Worm (Caenorhabditis elegans) whole organism, late embryonic: ENCODE measurements around the gene Y53G8B.1.

Experiments
- C08G9.2 ChIP-seq: sonication (generic microtip); optimal IDR thresholded peaks from 2 replicates; lab custom pipeline; 2016; ENCODE audit warnings: mild to moderate bottlenecking, missing genetic modification characterization, moderate library complexity, missing compliant biosample characterization
- C38D4.7 ChIP-seq: fragments of 200-800 bp; sonication (Bioruptor generic); optimal IDR thresholded peaks from 2 replicates; lab custom pipeline; 2018; ENCODE audit warnings: mild to moderate bottlenecking, missing genetic modification characterization, moderate library complexity, missing compliant biosample characterization
- F13H6.1 ChIP-seq: sonication (generic microtip); optimal IDR thresholded peaks from 2 replicates; lab custom pipeline; 2016; ENCODE audit warnings: missing genetic modification characterization, missing compliant biosample characterization
- K02D7.2 ChIP-seq: sonication (generic microtip); optimal IDR thresholded peaks from 2 replicates; lab custom pipeline; 2017; ENCODE audit warnings: mild to moderate bottlenecking, missing genetic modification characterization, missing compliant biosample characterization
- K09A11.1 ChIP-seq: sonication (generic microtip); optimal IDR thresholded peaks from 2 replicates; lab custom pipeline; 2017; ENCODE audit warnings: antibody characterized with exemption, mild to moderate bottlenecking, missing genetic modification characterization, missing compliant biosample characterization; ENCODE audit not compliant: insufficient read depth
- T23F11.4 ChIP-seq: fragments of 200-800 bp; sonication (Bioruptor generic); optimal IDR thresholded peaks from 2 replicates; lab custom pipeline; 2018; ENCODE audit warnings: mild to moderate bottlenecking, missing genetic modification characterization, missing compliant biosample characterization
- ahr-1 ChIP-seq: sonication (generic microtip); optimal IDR thresholded peaks from 2 replicates; lab custom pipeline; 2016; ENCODE audit warnings: missing genetic modification characterization, missing compliant biosample characterization
- ceh-14 ChIP-seq: sonication (generic microtip); optimal IDR thresholded peaks from 2 replicates; lab custom pipeline; 2016; ENCODE audit warnings: missing genotype, missing genetic modification characterization, missing compliant biosample characterization
- ceh-18 ChIP-seq: sonication (generic microtip); optimal IDR thresholded peaks from 2 replicates; lab custom pipeline; 2016; ENCODE audit warnings: missing genetic modification characterization, missing compliant biosample characterization
- ceh-19 ChIP-seq: fragments of 200-800 bp; sonication (Bioruptor generic); optimal IDR thresholded peaks from 2 replicates; lab custom pipeline; 2018; ENCODE audit warnings: mild to moderate bottlenecking, missing genetic modification characterization, missing compliant biosample characterization
- ceh-2 ChIP-seq: sonication (generic microtip); optimal IDR thresholded peaks from 2 replicates; lab custom pipeline; 2016; ENCODE audit warnings: missing genotype, missing genetic modification characterization, missing compliant biosample characterization
- ceh-24 ChIP-seq: sonication (generic microtip); optimal IDR thresholded peaks from 2 replicates; lab custom pipeline; 2016; ENCODE audit warnings: mild to moderate bottlenecking, missing genetic modification characterization, missing compliant biosample characterization
- ceh-31 ChIP-seq: sonication (generic microtip); optimal IDR thresholded peaks from 2 replicates; lab custom pipeline; 2016; ENCODE audit warnings: missing genetic modification characterization, missing compliant biosample characterization
- ceh-34 ChIP-seq: sonication (generic microtip); optimal IDR thresholded peaks from 2 replicates; lab custom pipeline; 2016; ENCODE audit warnings: mild to moderate bottlenecking, missing genetic modification characterization, missing compliant biosample characterization
- ceh-45 ChIP-seq: fragments of 200-800 bp; sonication (Bioruptor generic); IDR thresholded peaks from 2 replicates; pipeline ENCODE4 v1.3.6; 2022; ENCODE audit warnings: missing genetic modification reagents, missing genetic modification characterization, missing compliant biosample characterization
- ceh-48 ChIP-seq: sonication (generic microtip); optimal IDR thresholded peaks from 2 replicates; lab custom pipeline; 2016; ENCODE audit warnings: missing genetic modification characterization, inconsistent platforms, missing compliant biosample characterization
- ceh-6 ChIP-seq: fragments of 200-800 bp; sonication (Bioruptor generic); optimal IDR thresholded peaks from 2 replicates; lab custom pipeline; 2018; ENCODE audit warnings: mild to moderate bottlenecking, missing genetic modification characterization, missing compliant biosample characterization
- ceh-9 ChIP-seq: sonication (generic microtip); optimal IDR thresholded peaks from 2 replicates; lab custom pipeline; 2016; ENCODE audit warnings: mild to moderate bottlenecking, missing genetic modification characterization, inconsistent platforms, missing compliant biosample characterization
- che-1 ChIP-seq: sonication (generic microtip); optimal IDR thresholded peaks from 2 replicates; lab custom pipeline; 2016; ENCODE audit warnings: mild to moderate bottlenecking, missing genetic modification characterization, missing compliant biosample characterization
- dmd-4 ChIP-seq: sonication (generic microtip); optimal IDR thresholded peaks from 2 replicates; lab custom pipeline; 2016; ENCODE audit warnings: borderline replicate concordance, missing genetic modification characterization, missing compliant biosample characterization
- dve-1 ChIP-seq: sonication (generic microtip); optimal IDR thresholded peaks from 2 replicates; lab custom pipeline; 2017; ENCODE audit warnings: antibody characterized with exemption, mild to moderate bottlenecking, missing genetic modification characterization, missing compliant biosample characterization
- elt-2 ChIP-seq: sonication (generic microtip); optimal IDR thresholded peaks from 2 replicates; lab custom pipeline; 2016; ENCODE audit warnings: missing genetic modification reagents, missing genetic modification characterization, missing compliant biosample characterization
- elt-4 ChIP-seq: sonication (generic microtip); optimal IDR thresholded peaks from 2 replicates; lab custom pipeline; 2016; ENCODE audit warnings: missing genetic modification characterization, missing compliant biosample characterization
- ets-4 ChIP-seq: sonication (generic microtip); optimal IDR thresholded peaks from 2 replicates; lab custom pipeline; 2016; ENCODE audit warnings: missing genetic modification characterization, missing compliant biosample characterization
- fax-1 ChIP-seq: sonication (generic microtip); optimal IDR thresholded peaks from 2 replicates; lab custom pipeline; 2016; ENCODE audit warnings: missing genotype, missing genetic modification characterization, missing compliant biosample characterization
- fkh-10 ChIP-seq: fragments of 150-350 bp; optimal IDR thresholded peaks from 2 replicates; lab custom pipeline; 2014; ENCODE audit warnings: missing biosample characterization, missing genetic modification reagents, missing genetic modification characterization
- fkh-6 ChIP-seq: sonication (generic microtip); optimal IDR thresholded peaks from 2 replicates; lab custom pipeline; 2016; ENCODE audit warnings: missing genetic modification characterization, missing compliant biosample characterization
- gmeb-2 ChIP-seq: sonication (generic microtip); optimal IDR thresholded peaks from 2 replicates; lab custom pipeline; 2016; ENCODE audit warnings: missing genetic modification characterization, inconsistent platforms, missing compliant biosample characterization
- hlh-30 ChIP-seq: sonication (generic microtip); optimal IDR thresholded peaks from 2 replicates; lab custom pipeline; 2017; ENCODE audit warnings: antibody characterized with exemption, missing genetic modification characterization, missing compliant biosample characterization; ENCODE audit not compliant: insufficient read depth
- hlh-6 ChIP-seq: sonication (generic microtip); optimal IDR thresholded peaks from 2 replicates; lab custom pipeline; 2016; ENCODE audit warnings: missing genotype, missing genetic modification characterization, missing compliant biosample characterization
- hlh-8 ChIP-seq: sonication (generic microtip); optimal IDR thresholded peaks from 2 replicates; lab custom pipeline; 2016; ENCODE audit warnings: missing genotype, missing genetic modification characterization, missing compliant biosample characterization
- lim-6 ChIP-seq: sonication (generic microtip); optimal IDR thresholded peaks from 2 replicates; lab custom pipeline; 2016; ENCODE audit warnings: missing genetic modification characterization, missing compliant biosample characterization
- lin-11 ChIP-seq: fragments of 200-800 bp; sonication (Bioruptor generic); optimal IDR thresholded peaks from 2 replicates; lab custom pipeline; 2018; ENCODE audit warnings: mild to moderate bottlenecking, missing genetic modification characterization, missing compliant biosample characterization
- mec-3 ChIP-seq: sonication (generic microtip); optimal IDR thresholded peaks from 2 replicates; lab custom pipeline; 2016; ENCODE audit warnings: borderline replicate concordance, missing genetic modification characterization, missing compliant biosample characterization
- nhr-232 ChIP-seq: sonication (generic microtip); optimal IDR thresholded peaks from 2 replicates; lab custom pipeline; 2016; ENCODE audit warnings: missing genetic modification characterization, missing compliant biosample characterization
- odd-2 ChIP-seq: sonication (generic microtip); optimal IDR thresholded peaks from 2 replicates; lab custom pipeline; 2017; ENCODE audit warnings: antibody characterized with exemption, mild to moderate bottlenecking, missing genetic modification characterization, missing compliant biosample characterization
- pag-3 ChIP-seq: sonication (generic microtip); optimal IDR thresholded peaks from 2 replicates; lab custom pipeline; 2016; ENCODE audit warnings: missing compliant biosample characterization, missing genetic modification characterization, borderline replicate concordance
- pros-1 ChIP-seq: fragments of 150-350 bp; optimal IDR thresholded peaks from 2 replicates; lab custom pipeline; 2014; ENCODE audit warnings: missing biosample characterization, missing genetic modification reagents, missing genetic modification characterization
- rnt-1 ChIP-seq: sonication (generic microtip); optimal IDR thresholded peaks from 2 replicates; lab custom pipeline; 2016; ENCODE audit warnings: missing genetic modification characterization, missing compliant biosample characterization
- sox-2 ChIP-seq: fragments of 200-800 bp; sonication (Bioruptor generic); IDR thresholded peaks from 2 replicates; pipeline ENCODE4 v1.3.6; 2022; ENCODE audit warnings: missing genetic modification reagents, missing genetic modification characterization, missing compliant biosample characterization
- sox-4 ChIP-seq: sonication (generic microtip); optimal IDR thresholded peaks from 2 replicates; lab custom pipeline; 2017; ENCODE audit warnings: mild to moderate bottlenecking, missing genetic modification characterization, inconsistent platforms, missing compliant biosample characterization
- tbx-2 ChIP-seq: sonication (generic microtip); optimal IDR thresholded peaks from 2 replicates; lab custom pipeline; 2016; ENCODE audit warnings: missing genetic modification characterization, missing compliant biosample characterization
- tbx-7 ChIP-seq: sonication (generic microtip); optimal IDR thresholded peaks from 2 replicates; lab custom pipeline; 2016; ENCODE audit warnings: missing genotype, missing genetic modification characterization, missing compliant biosample characterization
- ttx-3 ChIP-seq: sonication (generic microtip); optimal IDR thresholded peaks from 2 replicates; lab custom pipeline; 2016; ENCODE audit warnings: missing genetic modification reagents, missing genetic modification characterization, missing compliant biosample characterization
- unc-3 ChIP-seq, 2 experiments: fragments of 200-800 bp in 1 of 2; sonication (Bioruptor generic) in 1 of 2; sonication (generic microtip) in 1 of 2; conservative IDR thresholded peaks in 1 of 2; optimal IDR thresholded peaks in 1 of 2; 2 replicates each; pipeline versions ENCODE4 v1.3.6 to Lab custom; 2016 to 2022; ENCODE audit warnings: missing compliant biosample characterization in 2 of 2, missing genetic modification characterization in 2 of 2, missing genetic modification reagents in 1 of 2
- unc-42 ChIP-seq: sonication (generic microtip); optimal IDR thresholded peaks from 2 replicates; lab custom pipeline; 2016; ENCODE audit warnings: missing genotype, missing genetic modification characterization, missing compliant biosample characterization
- unc-55 ChIP-seq: sonication (generic microtip); optimal IDR thresholded peaks from 2 replicates; lab custom pipeline; 2017; ENCODE audit warnings: missing biosample characterization, missing genetic modification reagents, missing genetic modification characterization
- ztf-16 ChIP-seq: sonication (generic microtip); optimal IDR thresholded peaks from 2 replicates; lab custom pipeline; 2017; ENCODE audit warnings: missing genetic modification characterization, missing compliant biosample characterization

Gene Y53G8B.1

DNA sequence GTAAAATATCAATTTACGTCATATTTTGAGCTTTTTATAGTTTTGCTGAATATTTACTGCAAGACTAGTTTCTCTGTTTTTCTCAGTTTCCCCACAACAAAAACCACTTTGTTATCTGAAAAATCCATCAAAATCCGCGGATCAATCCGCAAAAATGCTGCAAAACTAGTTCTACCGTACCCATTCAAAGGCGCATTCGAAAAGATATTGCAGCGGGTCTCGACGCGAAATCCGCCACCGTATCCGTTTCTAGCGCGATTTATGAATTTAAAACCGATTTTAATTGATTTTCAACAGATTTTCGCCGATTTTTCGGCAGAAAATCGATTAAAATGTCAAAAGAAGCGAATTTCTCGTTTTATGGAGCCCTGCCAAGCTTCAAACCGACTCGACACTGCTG, 42.3 kb downstream of the Y53G8B.1 start, which contains the start of gene R148.4:
Gene R148.4, plus strand, starts transcription at position 211 of the 400 bp plus-strand sequence.
- TF ChIP-seq rnt-1 (tag; lab: Kevin White, UChicago): no peak
- no peak for TF ChIP-seq gmeb-2
- no peak for TF ChIP-seq lin-11 (tag; lab: Kevin White, UChicago)
- no peak for TF ChIP-seq dve-1
- no peak for TF ChIP-seq K02D7.2
- no peak for TF ChIP-seq F13H6.1 (tag; lab: Kevin White, UChicago)
- TF ChIP-seq sox-2 (GFP tag; lab: Robert Waterston, UW): no peak
- no peak for TF ChIP-seq fkh-10 (GFP tag; lab: Kevin White, UChicago)
- no peak for TF ChIP-seq unc-55
- TF ChIP-seq nhr-232 (tag; lab: Kevin White, UChicago): no peak
- no peak for TF ChIP-seq ceh-2 (tag; lab: Kevin White, UChicago)
- no peak for TF ChIP-seq elt-4 (tag; lab: Kevin White, UChicago)
- no peak for TF ChIP-seq ceh-18 (tag; lab: Kevin White, UChicago)
- no peak for TF ChIP-seq tbx-2

DNA sequence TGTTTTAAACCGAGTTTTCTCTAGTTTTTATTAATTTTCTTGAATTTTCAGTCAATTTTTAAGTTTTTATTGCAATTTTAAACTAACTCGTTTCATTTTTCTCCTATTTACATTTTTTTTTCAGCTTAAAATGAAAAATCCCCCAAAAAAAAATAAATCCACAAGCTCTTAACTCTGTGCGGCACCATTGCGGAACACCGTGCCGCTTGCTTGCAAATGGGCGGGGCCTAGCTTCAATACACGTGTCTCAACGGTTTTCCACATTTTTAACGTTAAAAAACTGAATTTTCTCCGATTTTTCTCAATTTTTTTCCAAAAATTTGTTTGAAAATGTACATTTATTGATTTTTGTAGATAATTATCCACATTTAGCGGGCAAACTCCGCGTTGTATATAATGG, 45.9 kb downstream of the Y53G8B.1 start, which contains the start of gene R148.3:
Gene R148.3, plus strand, starts transcription at position 347 of the 400 bp plus-strand sequence.
- no peak for TF ChIP-seq elt-4 (tag; lab: Kevin White, UChicago)
- TF ChIP-seq K02D7.2: peak; percentile 76
- peak; percentile 37 for TF ChIP-seq ceh-6 (GFP tag; lab: Kevin White, UChicago)
- TF ChIP-seq hlh-6: peak; percentile 86
- peak; percentile 78 for TF ChIP-seq dmd-4
- TF ChIP-seq tbx-7 (tag; lab: Kevin White, UChicago): no peak
- TF ChIP-seq lim-6: peak; percentile 62
- TF ChIP-seq ztf-16 (tag; lab: Kevin White, UChicago): peak; percentile 90
- peak; percentile 69 for TF ChIP-seq ceh-31 (tag; lab: Kevin White, UChicago)
- peak; percentile 77 for TF ChIP-seq F13H6.1 (tag; lab: Kevin White, UChicago)
- TF ChIP-seq ceh-2 (tag; lab: Kevin White, UChicago): peak; percentile 77
- TF ChIP-seq pros-1 (tag; lab: Kevin White, UChicago): no peak
- TF ChIP-seq ceh-24 (tag; lab: Kevin White, UChicago): peak; percentile 42
- TF ChIP-seq unc-42 (tag; lab: Kevin White, UChicago): peak; percentile 22
- peak; percentile 79 for TF ChIP-seq fax-1
- TF ChIP-seq hlh-30 (tag; lab: Kevin White, UChicago): no peak
- no peak for TF ChIP-seq unc-55
- TF ChIP-seq K09A11.1 (tag; lab: Kevin White, UChicago): peak; percentile 88
- peak; percentile 37 for TF ChIP-seq ceh-18 (tag; lab: Kevin White, UChicago)
- peak; percentile 81 for TF ChIP-seq odd-2
- no peak for TF ChIP-seq pag-3
- TF ChIP-seq ets-4 (tag; lab: Kevin White, UChicago): peak; percentile 42
- TF ChIP-seq C08G9.2 (tag; lab: Kevin White, UChicago): peak; percentile 64
- peak; percentile 88 for TF ChIP-seq elt-2 (tag; lab: Kevin White, UChicago)
- TF ChIP-seq ceh-19 (GFP tag; lab: Kevin White, UChicago): peak; percentile 72
- TF ChIP-seq ceh-34: peak; percentile 74
- 0 out of 2 replicates have a peak, but pooled peaks have one; percentile 45 for TF ChIP-seq ceh-45 (GFP tag; lab: Robert Waterston, UW)
- TF ChIP-seq hlh-8: peak; percentile 75
- TF ChIP-seq ttx-3 (tag; lab: Kevin White, UChicago): peak; percentile 85
- no peak for TF ChIP-seq ceh-9
- peak; percentile 83 for TF ChIP-seq fkh-6 (tag; lab: Kevin White, UChicago)
- TF ChIP-seq che-1 (tag; lab: Kevin White, UChicago): peak; percentile 74
- TF ChIP-seq ceh-14 (tag; lab: Kevin White, UChicago): peak; percentile 91
- peak; percentile 84 for TF ChIP-seq sox-4
- peak; percentile 84 for TF ChIP-seq gmeb-2
- no peak for TF ChIP-seq mec-3 (tag; lab: Kevin White, UChicago)
- TF ChIP-seq T23F11.4 (GFP tag; lab: Kevin White, UChicago): peak; percentile 68
- peak; percentile 20 for TF ChIP-seq dve-1
- TF ChIP-seq ahr-1 (tag; lab: Kevin White, UChicago): peak; percentile 85
- TF ChIP-seq fkh-10 (GFP tag; lab: Kevin White, UChicago): no peak
- TF ChIP-seq C38D4.7 (GFP tag; lab: Kevin White, UChicago): peak; percentile 64
- TF ChIP-seq ceh-48: peak; percentile 52
- peak; percentile 51; the same call in 1 of the 2 replicates for TF ChIP-seq unc-3 (GFP tag; conservative IDR thresholded peaks at IDR 0.05; lab: Robert Waterston, UW)
- peak; percentile 81 for TF ChIP-seq unc-3 (tag; optimal IDR thresholded peaks at IDR 0.05; lab: Kevin White, UChicago)
- peak; percentile 68 for TF ChIP-seq lin-11 (tag; lab: Kevin White, UChicago)
